Worm (Caenorhabditis elegans): ENCODE measurements around the gene nhr-17.

The nhr-17 gene

DNA sequence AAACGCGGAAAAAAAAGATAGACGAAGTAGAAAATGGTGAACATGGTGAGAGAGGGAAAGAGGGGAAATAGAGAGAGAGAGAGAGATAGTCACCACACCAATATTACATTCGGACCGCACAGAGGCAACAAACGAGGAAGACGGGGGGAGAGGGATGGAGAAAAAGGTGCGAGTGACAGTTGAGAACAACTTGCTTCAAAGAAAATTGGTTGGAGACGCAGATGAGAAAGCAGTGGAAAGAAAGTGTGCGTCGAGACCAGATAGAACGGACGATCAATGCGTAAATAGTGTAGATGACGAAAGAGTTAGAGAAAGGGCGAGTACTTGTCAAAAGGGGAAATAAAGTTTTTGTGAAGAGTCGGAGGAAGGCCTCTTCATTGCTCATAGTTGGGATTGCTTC lies 2.7 kb upstream of the nhr-17 start:
- TF ChIP-seq B0035.1 (tag; optimal IDR thresholded peaks at IDR 0.05) (peak; percentile 48), mcd-1 (GFP tag; IDR thresholded peaks at IDR 0.05) (peak; percentile 56), nfyb-1 (GFP tag; IDR thresholded peaks at IDR 0.05) (peak; percentile 72; the same call in 1 of the 2 replicates), Y53G8AR.9 (GFP tag; conservative IDR thresholded peaks at IDR 0.05) (0 out of 2 replicates have a peak, but pooled peaks have one; percentile 33), F22D6.2 (tag; optimal IDR thresholded peaks at IDR 0.05) (peak; percentile 7), lin-40 (tag; optimal IDR thresholded peaks at IDR 0.05) (peak; percentile 85), somi-1 (GFP tag; optimal IDR thresholded peaks at IDR 0.05) (peak; percentile 65), tbp1 (GFP tag; optimal IDR thresholded peaks at IDR 0.05) (peak; percentile 48), snpc-4 (GFP tag; optimal IDR thresholded peaks at IDR 0.05) (no peak), snpc-4 (tag; optimal IDR thresholded peaks at IDR 0.05) (peak in 3 of 4 experiments; percentile 18 to 46 (median 38)), athp-1 (tag; optimal IDR thresholded peaks at IDR 0.05) (no peak), ekl-4 (GFP tag; IDR thresholded peaks at IDR 0.05) (peak; percentile 47; the same call in 1 of the 2 replicates), ZK185.1 (tag; optimal IDR thresholded peaks at IDR 0.05; ENCODE audit: poor library complexity, severe bottlenecking) (peak; percentile 20), fkh-3 (tag; optimal IDR thresholded peaks at IDR 0.05) (no peak), Y56A3A.18 (GFP tag; IDR thresholded peaks at IDR 0.05) (0 out of 2 replicates have a peak, but pooled peaks have one; percentile 36), sdz-38 (tag; optimal IDR thresholded peaks at IDR 0.05) (no peak), hmg-1.2 (GFP tag; IDR thresholded peaks at IDR 0.05) (peak; percentile 85; the same call in 1 of the 2 replicates), ceh-27 (GFP tag; optimal IDR thresholded peaks at IDR 0.05) (peak; percentile 71), repo-1 (tag; optimal IDR thresholded peaks at IDR 0.05) (peak; percentile 26), rcor-1 (GFP tag; IDR thresholded peaks at IDR 0.05) (peak; percentile 39; the same call in 1 of the 2 replicates), chd-7 (tag; optimal IDR thresholded peaks at IDR 0.05) (peak; percentile 25), K12H6.12 (tag; optimal IDR thresholded peaks at IDR 0.05) (peak; percentile 80), lin-54 (GFP tag; optimal IDR thresholded peaks at IDR 0.05) (peak; percentile 43), attf-5 (GFP tag; optimal IDR thresholded peaks at IDR 0.05) (peak; percentile 41), B0336.3 (GFP tag; IDR thresholded peaks at IDR 0.05) (peak; percentile 69; the same call in 1 of the 2 replicates), egrh-3 (GFP tag; IDR thresholded peaks at IDR 0.05) (0 out of 2 replicates have a peak, but pooled peaks have one; percentile 30), lag-1 (GFP tag; IDR thresholded peaks at IDR 0.05) (no peak), ceh-100 (GFP tag; IDR thresholded peaks at IDR 0.05) (0 out of 2 replicates have a peak, but pooled peaks have one; percentile 17), pbrm-1 (GFP tag; IDR thresholded peaks at IDR 0.05) (peak; percentile 46), K11D2.4 (GFP tag; IDR thresholded peaks at IDR 0.05) (0 out of 2 replicates have a peak, but pooled peaks have one; percentile 28), ztf-26 (tag; optimal IDR thresholded peaks at IDR 0.05) (peak; percentile 7), dox-1 (GFP tag; IDR thresholded peaks at IDR 0.05) (no peak), cebp-1 (GFP tag; IDR thresholded peaks at IDR 0.05) (peak; percentile 40; the same call in 1 of the 2 replicates), cebp-1 (tag; optimal IDR thresholded peaks at IDR 0.05) (peak; percentile 87), ztf-28 (GFP tag; IDR thresholded peaks at IDR 0.05) (no peak), nhr-120 (GFP tag; IDR thresholded peaks at IDR 0.05) (no peak), hlh-12 (tag; optimal IDR thresholded peaks at IDR 0.05) (no peak), let-607 (tag; optimal IDR thresholded peaks at IDR 0.05) (no peak), tbx-9 (tag; optimal IDR thresholded peaks at IDR 0.05; ENCODE audit: borderline replicate concordance) (no peak), nhr-80 (tag; optimal IDR thresholded peaks at IDR 0.05) (peak; percentile 57), F39B2.1 (GFP tag; IDR thresholded peaks at IDR 0.05) (no peak), mel-28 (tag; optimal IDR thresholded peaks at IDR 0.05; ENCODE audit: borderline replicate concordance) (no peak), madf-10 (tag; optimal IDR thresholded peaks at IDR 0.05) (peak; percentile 28)

All from whole organism, young adult.